Worm (Caenorhabditis elegans) whole organism, L1 larva: ENCODE data around the gene gck-3.

Source experiments
- C34B4.2 ChIP-seq: sonication (generic microtip); optimal IDR thresholded peaks from 2 replicates; lab custom pipeline; 2017; ENCODE audit warnings: mild to moderate bottlenecking, missing genetic modification characterization, missing compliant biosample characterization
- F16B12.6 ChIP-seq: fragments of 150-350 bp; optimal IDR thresholded peaks from 2 replicates; lab custom pipeline; 2014; ENCODE audit warnings: missing biosample characterization, missing genetic modification characterization
- aly-2 ChIP-seq: fragments of 150-350 bp; optimal IDR thresholded peaks from 2 replicates; lab custom pipeline; 2014; ENCODE audit warnings: missing biosample characterization, missing genetic modification characterization
- ceh-63 ChIP-seq: fragments of 200-800 bp; sonication (Bioruptor generic); optimal IDR thresholded peaks from 2 replicates; lab custom pipeline; 2018; ENCODE audit warnings: mild to moderate bottlenecking, missing genetic modification characterization, missing compliant biosample characterization
- ceh-88 ChIP-seq: fragments of 200-800 bp; sonication (Bioruptor generic); IDR thresholded peaks from 2 replicates; pipeline ENCODE4 v1.3.6; 2022; ENCODE audit warnings: missing genetic modification characterization, missing compliant biosample characterization
- ceh-90 ChIP-seq: sonication (generic microtip); optimal IDR thresholded peaks from 2 replicates; lab custom pipeline; 2016; ENCODE audit warnings: missing genetic modification characterization, missing compliant biosample characterization
- ces-1 ChIP-seq: fragments of 150-350 bp; optimal IDR thresholded peaks from 2 replicates; lab custom pipeline; 2014; ENCODE audit warnings: missing biosample characterization, missing genetic modification reagents, missing genetic modification characterization
- efl-1 ChIP-seq, 4 experiments: fragments of 150-350 bp; optimal IDR thresholded peaks in 3 of 4; peaks in 1 of 4; 1 replicate in 1 of 4; 2 replicates in 3 of 4; lab custom pipeline; 2014; ENCODE audit warnings: missing biosample characterization in 2 of 4, missing genetic modification characterization in 2 of 4, missing genetic modification reagents in 2 of 4
- grh-1 ChIP-seq: fragments of 200-800 bp; sonication (Bioruptor generic); IDR thresholded peaks from 2 replicates; pipeline ENCODE4 v1.3.6; 2022; ENCODE audit warnings: missing genetic modification reagents, missing genetic modification characterization, missing compliant biosample characterization
- isw-1 ChIP-seq: fragments of 200-800 bp; sonication (Bioruptor generic); IDR thresholded peaks from 2 replicates; pipeline ENCODE4 v1.3.6; 2022; ENCODE audit warnings: missing genetic modification characterization, missing compliant biosample characterization
- lin-35 ChIP-seq, 2 experiments: fragments of 150-350 bp; optimal IDR thresholded peaks; 2 replicates each; lab custom pipeline; 2014; ENCODE audit warnings: missing biosample characterization in 2 of 2, missing genetic modification characterization in 2 of 2, missing genetic modification reagents in 2 of 2
- lir-3 ChIP-seq: sonication (generic microtip); optimal IDR thresholded peaks from 2 replicates; lab custom pipeline; 2016; ENCODE audit warnings: mild to moderate bottlenecking, missing genetic modification characterization, moderate library complexity, missing compliant biosample characterization; ENCODE audit not compliant: poor library complexity
- mab-9 ChIP-seq: fragments of 200-800 bp; sonication (Bioruptor generic); IDR thresholded peaks from 2 replicates; pipeline ENCODE4 v1.3.6; 2022; ENCODE audit warnings: missing genetic modification reagents, missing genetic modification characterization, missing compliant biosample characterization
- nhr-11 ChIP-seq: fragments of 150-350 bp; optimal IDR thresholded peaks from 2 replicates; lab custom pipeline; 2014; ENCODE audit warnings: missing biosample characterization, missing genetic modification characterization
- nhr-237 ChIP-seq: fragments of 150-350 bp; optimal IDR thresholded peaks from 2 replicates; lab custom pipeline; 2014; ENCODE audit warnings: missing biosample characterization, missing genetic modification characterization
- nhr-47 ChIP-seq: sonication (generic microtip); optimal IDR thresholded peaks from 2 replicates; lab custom pipeline; 2016; ENCODE audit warnings: mild to moderate bottlenecking, missing genetic modification characterization, moderate library complexity, missing compliant biosample characterization
- nhr-77 ChIP-seq: fragments of 150-350 bp; optimal IDR thresholded peaks from 2 replicates; lab custom pipeline; 2014; ENCODE audit warnings: missing biosample characterization, missing genetic modification characterization
- nhr-85 ChIP-seq: sonication (generic microtip); peaks from one replicate; lab custom pipeline; 2016; ENCODE audit warnings: missing genetic modification characterization, inconsistent platforms, missing compliant biosample characterization
- nhr-90 ChIP-seq: sonication (generic microtip); optimal IDR thresholded peaks from 2 replicates; lab custom pipeline; 2016; ENCODE audit warnings: mild to moderate bottlenecking, missing genetic modification characterization, missing compliant biosample characterization; ENCODE audit not compliant: poor library complexity
- pax-3 ChIP-seq: fragments of 200-800 bp; sonication (Bioruptor generic); optimal IDR thresholded peaks from 2 replicates; lab custom pipeline; 2018; ENCODE audit warnings: mild to moderate bottlenecking, missing genetic modification characterization, moderate library complexity, missing compliant biosample characterization
- rnt-1 ChIP-seq: sonication (generic microtip); optimal IDR thresholded peaks from 2 replicates; lab custom pipeline; 2016; ENCODE audit warnings: mild to moderate bottlenecking, missing genetic modification characterization, moderate library complexity, missing compliant biosample characterization
- tlp-1 ChIP-seq: fragments of 150-350 bp; optimal IDR thresholded peaks from 2 replicates; lab custom pipeline; 2014; ENCODE audit warnings: missing biosample characterization, missing genetic modification characterization
- unc-30 ChIP-seq: sonication (generic microtip); optimal IDR thresholded peaks from 2 replicates; lab custom pipeline; 2017; ENCODE audit warnings: missing biosample characterization, missing genetic modification characterization
- unc-86 ChIP-seq: sonication (generic microtip); optimal IDR thresholded peaks from 2 replicates; lab custom pipeline; 2016; ENCODE audit warnings: missing genetic modification characterization, missing compliant biosample characterization
- ztf-4 ChIP-seq: fragments of 150-350 bp; optimal IDR thresholded peaks from 2 replicates; lab custom pipeline; 2014; ENCODE audit warnings: missing biosample characterization, missing genetic modification characterization

The gck-3 gene

ce11 chrV:17949093-17949492, 17.6 kb downstream of the gck-3 start, which contains the start of gene dpy-21:
TSS of gene dpy-21 (minus strand) at chrV:17949193.
- TF ChIP-seq ceh-88 (GFP tag; lab: Robert Waterston, UW) (no peak), pax-3 (tag; lab: Kevin White, UChicago) (no peak), unc-86 (tag; lab: Kevin White, UChicago) (no peak), isw-1 (GFP tag; lab: Robert Waterston, UW) (no peak)
- TF ChIP-seq, all 84 proteins: peak for 0

- TF ChIP-seq C34B4.2 (tag; lab: Kevin White, UChicago) (no peak), F16B12.6 (tag; lab: Kevin White, UChicago) (no peak), efl-1 (optimal IDR thresholded peaks at IDR 0.05; lab: Kevin White, UChicago) (no peak), efl-1 (GFP tag; optimal IDR thresholded peaks at IDR 0.05 in 1 of 2; lab: Kevin White, UChicago) (peak in 1 of 2 experiments; percentile 64), nhr-11 (no peak)
Observed at ce11 chrV:17948036-17948691, 18.5 kb downstream of the gck-3 start.

- TF ChIP-seq efl-1 (optimal IDR thresholded peaks at IDR 0.05; lab: Kevin White, UChicago) (no peak), efl-1 (GFP tag; optimal IDR thresholded peaks at IDR 0.05 in 1 of 2; lab: Kevin White, UChicago) (peak in 1 of 2 experiments; percentile 57), tlp-1 (no peak)
Observed at ce11 chrV:17947266-17947665, 19.4 kb downstream of the gck-3 start.

ce11 chrV:17945460-17945859, 21.2 kb downstream of the gck-3 start:
- TF ChIP-seq nhr-47 (tag; lab: Kevin White, UChicago): no peak
- TF ChIP-seq ztf-4 (tag; lab: Kevin White, UChicago): no peak
- no peak for TF ChIP-seq ceh-90 (tag; lab: Kevin White, UChicago)
- TF ChIP-seq nhr-77 (tag; lab: Kevin White, UChicago): no peak
- TF ChIP-seq, all 84 proteins: peak for 0

- TF ChIP-seq ces-1 (no peak), efl-1 (optimal IDR thresholded peaks at IDR 0.05; lab: Kevin White, UChicago) (no peak), efl-1 (GFP tag; optimal IDR thresholded peaks at IDR 0.05 in 1 of 2; lab: Kevin White, UChicago) (peak in 1 of 2 experiments; percentile 55), aly-2 (no peak), ceh-63 (GFP tag; lab: Kevin White, UChicago) (no peak), mab-9 (GFP tag; lab: Robert Waterston, UW) (no peak)
Observed at ce11 chrV:17944849-17945452, 21.7 kb downstream of the gck-3 start.

- TF ChIP-seq grh-1 (GFP tag; lab: Robert Waterston, UW) (no peak), nhr-85 (tag; lab: Kevin White, UChicago) (peak; percentile 35), nhr-90 (no peak)
- TF ChIP-seq, all 84 proteins: peak for 1
Observed at ce11 chrV:17943877-17944472, 22.7 kb downstream of the gck-3 start.

- TF ChIP-seq lir-3 (tag; lab: Kevin White, UChicago) (no peak), nhr-237 (tag; lab: Kevin White, UChicago) (no peak), lin-35 (GFP tag; optimal IDR thresholded peaks at IDR 0.05; lab: Kevin White, UChicago) (no peak), unc-30 (tag; lab: Kevin White, UChicago) (no peak), ceh-63 (GFP tag; lab: Kevin White, UChicago) (no peak)
- TF ChIP-seq, all 84 proteins: peak for 0
Observed at ce11 chrV:17938978-17939377, 27.7 kb downstream of the gck-3 start.

ce11 chrV:17935857-17936256, 30.8 kb downstream of the gck-3 start:
- no peak for TF ChIP-seq rnt-1 (tag; lab: Kevin White, UChicago)
- no peak for TF ChIP-seq efl-1 (optimal IDR thresholded peaks at IDR 0.05; lab: Kevin White, UChicago)
- peak in 1 of 2 experiments; percentile 86 for TF ChIP-seq efl-1 (GFP tag; optimal IDR thresholded peaks at IDR 0.05 in 1 of 2; lab: Kevin White, UChicago)
